Worm (Caenorhabditis elegans) whole organism, L4/young adult: ENCODE measurements around the gene nlp-57.

Source experiments
- W03F9.2 ChIP-seq: fragments of 150-350 bp; optimal IDR thresholded peaks from 2 replicates; lab custom pipeline; 2014; ENCODE audit warnings: missing biosample characterization, missing genetic modification characterization
- dao-5 ChIP-seq: sonication (generic microtip); optimal IDR thresholded peaks from 2 replicates; lab custom pipeline; 2016; ENCODE audit warnings: missing genotype, missing genetic modification characterization, moderate library complexity, missing compliant biosample characterization
- him-1 ChIP-seq: sonication (generic microtip); optimal IDR thresholded peaks from 2 replicates; lab custom pipeline; 2016; ENCODE audit warnings: missing genotype, missing genetic modification reagents, missing genetic modification characterization, missing compliant biosample characterization

DNA sequence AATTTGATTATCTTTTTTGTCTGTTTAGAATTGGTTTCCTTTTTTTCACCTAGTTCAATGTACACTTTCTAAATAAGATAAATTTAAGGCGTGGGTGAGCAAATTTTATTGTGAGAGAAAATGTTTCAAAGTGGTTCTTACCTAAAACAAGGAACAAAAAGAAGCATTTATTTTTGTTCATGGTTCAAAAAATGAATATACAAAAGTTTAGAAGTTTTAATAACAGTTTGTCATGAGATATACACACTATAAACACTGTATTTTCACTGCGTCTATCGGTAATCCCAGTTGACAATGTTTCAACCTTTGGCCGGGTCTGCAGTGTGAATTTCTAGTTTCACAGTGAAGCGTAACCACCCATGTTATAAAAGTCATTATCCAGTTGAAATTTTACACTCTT, 1.5 kb upstream of the nlp-57 start, which contains the start of gene F08G12.11:
- TF ChIP-seq W03F9.2 (tag; lab: Kevin White, UChicago) (no peak), him-1 (tag; lab: Kevin White, UChicago) (no peak), dao-5 (no peak)
